Worm (Caenorhabditis elegans) whole organism, midembryonic: ENCODE measurements around the gene F59A1.15.

ENCODE experiments used
- T22C8.4 ChIP-seq: fragments of 200-800 bp; sonication (Bioruptor generic); IDR thresholded peaks from 2 replicates; pipeline ENCODE4 v1.3.6; 2022; ENCODE audit warnings: missing genetic modification characterization, missing compliant biosample characterization
- cog-1 ChIP-seq: sonication (generic microtip); optimal IDR thresholded peaks from 2 replicates; lab custom pipeline; 2016; ENCODE audit warnings: missing genetic modification characterization, missing compliant biosample characterization
- flt-1 ChIP-seq: fragments of 200-800 bp; sonication (Bioruptor generic); IDR thresholded peaks from 2 replicates; pipeline ENCODE4 v1.3.6; 2022; ENCODE audit warnings: missing genetic modification characterization, missing compliant biosample characterization
- klf-2 ChIP-seq: fragments of 200-800 bp; sonication (Bioruptor generic); conservative IDR thresholded peaks from 2 replicates; pipeline ENCODE4 v1.3.6; 2022; ENCODE audit warnings: missing genetic modification reagents, missing genetic modification characterization, missing compliant biosample characterization
- med-1 ChIP-seq: sonication (generic microtip); optimal IDR thresholded peaks from 2 replicates; lab custom pipeline; 2017; ENCODE audit warnings: missing genetic modification characterization, mild to moderate bottlenecking, missing compliant biosample characterization, antibody characterized with exemption, missing genetic modification reagents; ENCODE audit not compliant: insufficient read depth
- ref-1 ChIP-seq: fragments of 200-800 bp; sonication (Bioruptor generic); conservative IDR thresholded peaks from 2 replicates; pipeline ENCODE4 v1.3.6; 2022; ENCODE audit warnings: missing genetic modification reagents, missing genetic modification characterization, missing compliant biosample characterization
- tab-1 ChIP-seq: fragments of 200-800 bp; sonication (Bioruptor generic); IDR thresholded peaks from 2 replicates; pipeline ENCODE4 v1.3.6; 2022; ENCODE audit warnings: missing genetic modification characterization, missing compliant biosample characterization
- ztf-29 ChIP-seq: fragments of 200-800 bp; sonication (Bioruptor generic); IDR thresholded peaks from 2 replicates; pipeline ENCODE4 v1.3.6; 2022; ENCODE audit warnings: missing genetic modification reagents, missing genetic modification characterization, missing compliant biosample characterization

- TF ChIP-seq med-1 (GFP tag; lab: Kevin White, UChicago) = no peak
- no peak for TF ChIP-seq ztf-29 (GFP tag; lab: Robert Waterston, UW)
- TF ChIP-seq flt-1 (GFP tag; lab: Robert Waterston, UW) = no peak
- no peak for TF ChIP-seq cog-1 (tag; lab: Kevin White, UChicago)
- no peak for TF ChIP-seq klf-2
- TF ChIP-seq tab-1 = no peak
- no peak for TF ChIP-seq T22C8.4 (GFP tag; lab: Robert Waterston, UW)
- no peak for TF ChIP-seq ref-1 (GFP tag; lab: Robert Waterston, UW)
These were observed 19.3 kb downstream of the F59A1.15 start for ce11 chrV:17664367-17664766.
